Fruit fly (Drosophila melanogaster) ovary, adult (tissue): ENCODE data around the gene DNAlig3.
A peak's percentile ranks its signal among the peaks of the same experiment; 100 is the strongest.

Experiments
- CG17801 ChIP-seq: fragments of 200-800 bp; optimal IDR thresholded peaks from 2 replicates; lab custom pipeline; 2019; ENCODE audit warnings: missing biosample characterization, mild to moderate bottlenecking, missing genetic modification characterization, moderate library complexity; ENCODE audit not compliant: partially characterized antibody

The DNAlig3 gene

dm6 chr3R:12405134-12405533 lies 3.5 kb upstream of the DNAlig3 start:
- no peak for TF ChIP-seq CG17801 (GFP tag; lab: Kevin White, UChicago)

dm6 chr3R:12402935-12403334 lies 1.3 kb upstream of the DNAlig3 start:
- peak; percentile 100 for TF ChIP-seq CG17801 (GFP tag; lab: Kevin White, UChicago)

dm6 chr3R:12398620-12399247 lies 2.9 kb downstream of the DNAlig3 start, which contains the start of gene Cyp9f3:
Cyp9f3 (minus strand) TSS chr3R:12398929.
- TF ChIP-seq CG17801 (GFP tag; lab: Kevin White, UChicago): no peak

dm6 chr3R:12398054-12398453 lies 3.6 kb downstream of the DNAlig3 start:
- TF ChIP-seq CG17801 (GFP tag; lab: Kevin White, UChicago): peak; percentile 19

dm6 chr3R:12395880-12396279 lies 5.8 kb downstream of the DNAlig3 start, which contains the start of the genes CG10096 and CG10097:
CG10096 (minus strand) TSS chr3R:12395980.
CG10097 (minus strand) TSS chr3R:12395980.
- no peak for TF ChIP-seq CG17801 (GFP tag; lab: Kevin White, UChicago)

dm6 chr3R:12386965-12387364 lies 14.7 kb downstream of the DNAlig3 start, which contains the start of gene CG33098:
CG33098 (plus strand) TSS chr3R:12387188.
- no peak for TF ChIP-seq CG17801 (GFP tag; lab: Kevin White, UChicago)

- TF ChIP-seq CG17801 (GFP tag; lab: Kevin White, UChicago): no peak
Observed at dm6 chr3R:12385949-12386348, 15.7 kb downstream of the DNAlig3 start, which contains the start of gene Sol1. Sol1 (plus strand) TSS chr3R:12386249.

dm6 chr3R:12384274-12384673 lies 17.4 kb downstream of the DNAlig3 start:
- TF ChIP-seq CG17801 (GFP tag; lab: Kevin White, UChicago): no peak

- no peak for TF ChIP-seq CG17801 (GFP tag; lab: Kevin White, UChicago)
Observed at dm6 chr3R:12383784-12384183, 17.9 kb downstream of the DNAlig3 start.

dm6 chr3R:12383036-12383435 lies 18.6 kb downstream of the DNAlig3 start, which contains the start of gene GstD11:
GstD11 (plus strand) TSS chr3R:12383336.
- TF ChIP-seq CG17801 (GFP tag; lab: Kevin White, UChicago): no peak

dm6 chr3R:12382563-12382962 lies 19.1 kb downstream of the DNAlig3 start, which contains the start of gene CG10035:
CG10035 (minus strand) TSS chr3R:12382691.
- TF ChIP-seq CG17801 (GFP tag; lab: Kevin White, UChicago): no peak

- TF ChIP-seq CG17801 (GFP tag; lab: Kevin White, UChicago): no peak
Observed at dm6 chr3R:12381130-12381700, 20.4 kb downstream of the DNAlig3 start.

dm6 chr3R:12379708-12380107 lies 21.9 kb downstream of the DNAlig3 start, which contains the start of gene GstD8:
GstD8 (plus strand) TSS chr3R:12380008.
- TF ChIP-seq CG17801 (GFP tag; lab: Kevin White, UChicago): no peak

- TF ChIP-seq CG17801 (GFP tag; lab: Kevin White, UChicago): no peak
Observed at dm6 chr3R:12379249-12379648, 22.4 kb downstream of the DNAlig3 start.

dm6 chr3R:12378200-12378599 lies 23.4 kb downstream of the DNAlig3 start, which contains the start of gene GstD7:
GstD7 (plus strand) TSS chr3R:12378500.
- TF ChIP-seq CG17801 (GFP tag; lab: Kevin White, UChicago): no peak

- no peak for TF ChIP-seq CG17801 (GFP tag; lab: Kevin White, UChicago)
Observed at dm6 chr3R:12376828-12377227, 24.8 kb downstream of the DNAlig3 start, which contains the start of gene GstD6. GstD6 (plus strand) TSS chr3R:12377128.
